Worm (Caenorhabditis elegans) whole organism, L4 larva: ENCODE data around the gene ZK1321.4.

Source experiments
- D1046.2 ChIP-seq: fragments of 200-800 bp; sonication (Bioruptor generic); IDR thresholded peaks from 2 replicates; pipeline ENCODE4 v1.3.6; 2022; ENCODE audit warnings: missing genetic modification characterization, missing compliant biosample characterization
- F10B5.3 ChIP-seq: sonication (generic microtip); optimal IDR thresholded peaks from 2 replicates; lab custom pipeline; 2016; ENCODE audit warnings: mild to moderate bottlenecking, missing genetic modification characterization, missing compliant biosample characterization
- F44E2.7 ChIP-seq: fragments of 200-800 bp; sonication (Bioruptor generic); IDR thresholded peaks from 2 replicates; pipeline ENCODE4 v2.1.2; 2022; ENCODE audit warnings: missing genetic modification characterization, missing compliant biosample characterization
- T26A8.4 ChIP-seq: fragments of 200-800 bp; sonication (Bioruptor generic); IDR thresholded peaks from 2 replicates; pipeline ENCODE4 v1.3.6; 2022; ENCODE audit warnings: missing genetic modification characterization, missing compliant biosample characterization
- Y105C5A.15 ChIP-seq: fragments of 200-800 bp; sonication (Bioruptor generic); IDR thresholded peaks from 2 replicates; pipeline ENCODE4 v1.3.6; 2022; ENCODE audit warnings: missing genetic modification characterization, missing compliant biosample characterization
- Y5F2A.4 ChIP-seq: fragments of 200-800 bp; sonication (Bioruptor generic); optimal IDR thresholded peaks from 2 replicates; lab custom pipeline; 2018; ENCODE audit warnings: mild to moderate bottlenecking, missing genetic modification characterization, missing compliant biosample characterization
- ZK546.5 ChIP-seq, 2 experiments: sonication (generic microtip); optimal IDR thresholded peaks; 2 replicates each; lab custom pipeline; 2017; ENCODE audit warnings: missing biosample characterization in 2 of 2, missing genetic modification characterization in 2 of 2
- ama-1 ChIP-seq: fragments of 150-350 bp; optimal IDR thresholded peaks from 2 replicates; lab custom pipeline; 2014; ENCODE audit warnings: inconsistent platforms, mixed read lengths
- attf-4 ChIP-seq: sonication (generic microtip); optimal IDR thresholded peaks from 3 replicates; lab custom pipeline; 2017; ENCODE audit warnings: missing biosample characterization, missing genetic modification characterization
- ceh-20 ChIP-seq: fragments of 200-800 bp; sonication (Bioruptor generic); IDR thresholded peaks from 2 replicates; pipeline ENCODE4 v1.3.6; 2022; ENCODE audit warnings: missing genetic modification reagents, missing genetic modification characterization, missing compliant biosample characterization
- ceh-44 ChIP-seq: fragments of 200-800 bp; sonication (Bioruptor generic); IDR thresholded peaks from 2 replicates; pipeline ENCODE4 v1.3.6; 2022; ENCODE audit warnings: missing genetic modification reagents, missing genetic modification characterization, missing compliant biosample characterization
- ces-1 ChIP-seq: fragments of 150-350 bp; sonication (generic microtip); optimal IDR thresholded peaks from 4 replicates; lab custom pipeline; 2014; ENCODE audit warnings: missing biosample characterization, missing genetic modification reagents, missing genetic modification characterization
- daf-19 ChIP-seq: fragments of 200-800 bp; sonication (Bioruptor generic); conservative IDR thresholded peaks from 2 replicates; pipeline ENCODE4 v1.3.6; 2022; ENCODE audit warnings: missing genetic modification characterization, missing compliant biosample characterization
- daf-8 ChIP-seq: fragments of 200-800 bp; sonication (Bioruptor generic); IDR thresholded peaks from 2 replicates; pipeline ENCODE4 v1.3.6; 2022; ENCODE audit warnings: missing genetic modification characterization, missing compliant biosample characterization
- duxl-1 ChIP-seq: sonication (generic microtip); optimal IDR thresholded peaks from 2 replicates; lab custom pipeline; 2016; ENCODE audit warnings: mild to moderate bottlenecking, missing genetic modification characterization, moderate library complexity, missing compliant biosample characterization; ENCODE audit not compliant: poor library complexity
- hif-1 ChIP-seq, 2 experiments: sonication (generic microtip); optimal IDR thresholded peaks; 2 replicates each; lab custom pipeline; 2016 to 2017; ENCODE audit warnings: missing compliant biosample characterization in 2 of 2, missing genetic modification characterization in 2 of 2, missing genetic modification reagents in 2 of 2, missing genotype in 2 of 2, mild to moderate bottlenecking in 1 of 2
- hlh-11 ChIP-seq: fragments of 200-800 bp; sonication (Bioruptor generic); optimal IDR thresholded peaks from 2 replicates; lab custom pipeline; 2018; ENCODE audit warnings: mild to moderate bottlenecking, missing genetic modification characterization, missing compliant biosample characterization
- hmg-1.1 ChIP-seq: fragments of 200-800 bp; sonication (Bioruptor generic); IDR thresholded peaks from 2 replicates; pipeline ENCODE4 v1.3.6; 2022; ENCODE audit warnings: missing genetic modification reagents, missing genetic modification characterization, missing compliant biosample characterization
- lim-7 ChIP-seq: fragments of 200-800 bp; sonication (Bioruptor generic); IDR thresholded peaks from 2 replicates; pipeline ENCODE4 v1.3.6; 2022; ENCODE audit warnings: missing genetic modification characterization, missing compliant biosample characterization
- lin-1 ChIP-seq: fragments of 200-800 bp; sonication (Bioruptor generic); IDR thresholded peaks from 2 replicates; pipeline ENCODE4 v1.3.6; 2022; ENCODE audit warnings: missing genetic modification reagents, missing genetic modification characterization, missing compliant biosample characterization
- lin-13 ChIP-seq: fragments of 150-350 bp; optimal IDR thresholded peaks from 2 replicates; lab custom pipeline; 2014; ENCODE audit warnings: missing biosample characterization, missing genetic modification reagents, missing genetic modification characterization
- lin-38 ChIP-seq: fragments of 200-800 bp; sonication (Bioruptor generic); IDR thresholded peaks from 2 replicates; pipeline ENCODE4 v1.3.6; 2022; ENCODE audit warnings: missing genetic modification reagents, missing genetic modification characterization, missing compliant biosample characterization
- lin-39 ChIP-seq: fragments of 150-350 bp; optimal IDR thresholded peaks from 2 replicates; lab custom pipeline; 2014; ENCODE audit warnings: missing biosample characterization, missing genetic modification reagents, missing genetic modification characterization
- nhr-10 ChIP-seq: fragments of 150-350 bp; optimal IDR thresholded peaks from 2 replicates; lab custom pipeline; 2014; ENCODE audit warnings: missing biosample characterization, missing genetic modification characterization
- nhr-25 ChIP-seq: sonication (generic microtip); optimal IDR thresholded peaks from 2 replicates; lab custom pipeline; 2017; ENCODE audit warnings: missing genetic modification characterization, mild to moderate bottlenecking, missing compliant biosample characterization, antibody characterized with exemption, moderate library complexity, borderline replicate concordance; ENCODE audit not compliant: insufficient read depth
- nhr-76 ChIP-seq: fragments of 150-350 bp; optimal IDR thresholded peaks from 2 replicates; lab custom pipeline; 2014; ENCODE audit warnings: missing biosample characterization, missing genetic modification characterization
- pha-4 ChIP-seq, 2 experiments: fragments of 150-350 bp in 1 of 2; fragments of 200-800 bp in 1 of 2; sonication (Bioruptor generic) in 1 of 2; IDR thresholded peaks in 1 of 2; optimal IDR thresholded peaks in 1 of 2; 2 replicates each; pipeline versions ENCODE4 v1.3.6 to Lab custom; 2014 to 2022; ENCODE audit warnings: missing genetic modification characterization in 2 of 2, missing genetic modification reagents in 2 of 2, missing biosample characterization in 1 of 2, missing compliant biosample characterization in 1 of 2
- pqm-1 ChIP-seq: sonication (generic microtip); optimal IDR thresholded peaks from 2 replicates; lab custom pipeline; 2017; ENCODE audit warnings: missing biosample characterization, missing genetic modification characterization
- sdz-12 ChIP-seq: fragments of 200-800 bp; sonication (Bioruptor generic); optimal IDR thresholded peaks from 2 replicates; lab custom pipeline; 2018; ENCODE audit warnings: mild to moderate bottlenecking, missing genetic modification characterization, missing compliant biosample characterization
- set-16 ChIP-seq: fragments of 200-800 bp; sonication (Bioruptor generic); IDR thresholded peaks from 2 replicates; pipeline ENCODE4 v1.3.6; 2022; ENCODE audit warnings: missing genetic modification reagents, missing genetic modification characterization, missing compliant biosample characterization
- skn-1 ChIP-seq: fragments of 150-350 bp; optimal IDR thresholded peaks from 2 replicates; lab custom pipeline; 2014; ENCODE audit warnings: missing biosample characterization, missing genetic modification characterization
- snpc-1.2 ChIP-seq: fragments of 200-800 bp; sonication (Bioruptor generic); IDR thresholded peaks from 2 replicates; pipeline ENCODE4 v1.3.6; 2022; ENCODE audit warnings: missing genetic modification reagents, missing genetic modification characterization, missing compliant biosample characterization
- spr-3 ChIP-seq: fragments of 200-800 bp; sonication (Bioruptor generic); optimal IDR thresholded peaks from 2 replicates; lab custom pipeline; 2018; ENCODE audit warnings: mild to moderate bottlenecking, missing genetic modification characterization, missing compliant biosample characterization
- tra-1 ChIP-seq: fragments of 200-800 bp; sonication (Bioruptor generic); IDR thresholded peaks from 2 replicates; pipeline ENCODE4 v1.3.6; 2022; ENCODE audit warnings: missing genetic modification reagents, missing genetic modification characterization, missing compliant biosample characterization
- unc-39 ChIP-seq: sonication (generic microtip); optimal IDR thresholded peaks from 2 replicates; lab custom pipeline; 2017; ENCODE audit warnings: missing biosample characterization, missing genetic modification characterization
- vab-7 ChIP-seq: fragments of 200-800 bp; sonication (Bioruptor generic); IDR thresholded peaks from 2 replicates; pipeline ENCODE4 v1.3.6; 2022; ENCODE audit warnings: missing genetic modification reagents, missing genetic modification characterization, missing compliant biosample characterization
- zfp-3 ChIP-seq: fragments of 200-800 bp; sonication (Bioruptor generic); conservative IDR thresholded peaks from 2 replicates; pipeline ENCODE4 v1.3.6; 2022; ENCODE audit warnings: missing genetic modification reagents, missing genetic modification characterization, missing compliant biosample characterization
- ztf-11 ChIP-seq: fragments of 150-350 bp; optimal IDR thresholded peaks from 2 replicates; lab custom pipeline; 2014; ENCODE audit warnings: missing biosample characterization, missing genetic modification characterization

The ZK1321.4 gene

ce11 chrII:9787395-9788152 is 13.8 kb upstream of the ZK1321.4 start, which contains the start of gene cyp-13A2 (continued):
- TF ChIP-seq ces-1 (no peak), Y5F2A.4 (GFP tag; lab: Kevin White, UChicago) (no peak), hif-1 (tag; optimal IDR thresholded peaks at IDR 0.05; lab: Kevin White, UChicago) (no peak), snpc-1.2 (no peak), lim-7 (GFP tag; lab: Robert Waterston, UW) (no peak), lin-39 (no peak), nhr-10 (tag; lab: Kevin White, UChicago) (peak; percentile 57), F44E2.7 (GFP tag; lab: Robert Waterston, UW) (no peak), Y105C5A.15 (GFP tag; lab: Robert Waterston, UW) (no peak), pha-4 (GFP tag; IDR thresholded peaks at IDR 0.05; lab: Robert Waterston, UW) (0 out of 2 replicates have a peak, but pooled peaks have one; percentile 13), pha-4 (tag; optimal IDR thresholded peaks at IDR 0.05; lab: Kevin White, UChicago) (peak; percentile 34), ceh-44 (GFP tag; lab: Robert Waterston, UW) (no peak), lin-1 (no peak), nhr-76 (tag; lab: Kevin White, UChicago) (no peak), ceh-20 (GFP tag; lab: Robert Waterston, UW) (no peak; the same call in 1 of the 2 replicates), zfp-3 (GFP tag; lab: Robert Waterston, UW) (no peak), ZK546.5 (tag; optimal IDR thresholded peaks at IDR 0.05; lab: Kevin White, UChicago) (no peak), lin-38 (GFP tag; lab: Robert Waterston, UW) (no peak), unc-39 (tag; lab: Kevin White, UChicago) (no peak), spr-3 (no peak), attf-4 (tag; lab: Kevin White, UChicago) (no peak), ama-1 (lab: Kevin White, UChicago) (no peak), daf-8 (GFP tag; lab: Robert Waterston, UW) (no peak), daf-19 (GFP tag; lab: Robert Waterston, UW) (no peak), sdz-12 (GFP tag; lab: Kevin White, UChicago) (no peak), tra-1 (peak; percentile 27; the same call in 1 of the 2 replicates), set-16 (GFP tag; lab: Robert Waterston, UW) (no peak), F10B5.3 (tag; lab: Kevin White, UChicago) (no peak), vab-7 (GFP tag; lab: Robert Waterston, UW) (no peak), D1046.2 (no peak), duxl-1 (tag; lab: Kevin White, UChicago) (no peak), ztf-11 (tag; lab: Kevin White, UChicago) (no peak), pqm-1 (peak; percentile 46), T26A8.4 (GFP tag; lab: Robert Waterston, UW) (no peak), skn-1 (tag; lab: Kevin White, UChicago) (no peak), lin-13 (GFP tag; lab: Kevin White, UChicago) (peak; percentile 5), hlh-11 (tag; lab: Kevin White, UChicago) (peak; percentile 85)

ce11 chrII:9786215-9786614 is 12.5 kb upstream of the ZK1321.4 start:
- TF ChIP-seq nhr-25 (tag; lab: Kevin White, UChicago) (peak; percentile 14), hmg-1.1 (no peak)
